Worm (Caenorhabditis elegans) whole organism, early embryonic: ENCODE results near the gene srh-33.

Experiments
- B0310.2 ChIP-seq: sonication (generic microtip); optimal IDR thresholded peaks from 2 replicates; lab custom pipeline; 2016; ENCODE audit warnings: mild to moderate bottlenecking, missing genetic modification characterization, missing compliant biosample characterization
- F13C5.2 ChIP-seq: sonication (generic microtip); optimal IDR thresholded peaks from 2 replicates; lab custom pipeline; 2017; ENCODE audit warnings: mild to moderate bottlenecking, missing genetic modification characterization, inconsistent platforms, missing compliant biosample characterization
- ama-1 ChIP-seq: fragments of 150-350 bp; optimal IDR thresholded peaks from 2 replicates; lab custom pipeline; 2014
- ceh-13 ChIP-seq: fragments of 200-800 bp; sonication (Bioruptor generic); optimal IDR thresholded peaks from 2 replicates; lab custom pipeline; 2018; ENCODE audit warnings: mild to moderate bottlenecking, missing genetic modification characterization, missing compliant biosample characterization
- ceh-36 ChIP-seq: sonication (generic microtip); optimal IDR thresholded peaks from 2 replicates; lab custom pipeline; 2016; ENCODE audit warnings: missing genetic modification characterization, inconsistent platforms, missing compliant biosample characterization
- ets-7 ChIP-seq: sonication (generic microtip); optimal IDR thresholded peaks from 2 replicates; lab custom pipeline; 2016; ENCODE audit warnings: missing genotype, missing genetic modification characterization, missing compliant biosample characterization
- flt-1 ChIP-seq: fragments of 200-800 bp; sonication (Bioruptor generic); IDR thresholded peaks from 2 replicates; pipeline ENCODE4 v1.3.6; 2022; ENCODE audit warnings: missing genetic modification characterization, missing compliant biosample characterization
- hmg-4 ChIP-seq: fragments of 200-800 bp; sonication (Bioruptor generic); optimal IDR thresholded peaks from 2 replicates; lab custom pipeline; 2018; ENCODE audit warnings: mild to moderate bottlenecking, missing genetic modification characterization, missing compliant biosample characterization
- pes-1 ChIP-seq: fragments of 200-800 bp; sonication (Bioruptor generic); IDR thresholded peaks from 2 replicates; pipeline ENCODE4 v1.3.6; 2022; ENCODE audit warnings: missing genetic modification reagents, missing genetic modification characterization, missing compliant biosample characterization
- tbx-37 ChIP-seq: fragments of 200-800 bp; sonication (Bioruptor generic); conservative IDR thresholded peaks from 2 replicates; pipeline ENCODE4 v1.3.6; 2022; ENCODE audit warnings: missing genetic modification reagents, missing genetic modification characterization, missing compliant biosample characterization
- tra-4 ChIP-seq: sonication (generic microtip); optimal IDR thresholded peaks from 2 replicates; lab custom pipeline; 2017; ENCODE audit warnings: missing genetic modification characterization, missing compliant biosample characterization

DNA sequence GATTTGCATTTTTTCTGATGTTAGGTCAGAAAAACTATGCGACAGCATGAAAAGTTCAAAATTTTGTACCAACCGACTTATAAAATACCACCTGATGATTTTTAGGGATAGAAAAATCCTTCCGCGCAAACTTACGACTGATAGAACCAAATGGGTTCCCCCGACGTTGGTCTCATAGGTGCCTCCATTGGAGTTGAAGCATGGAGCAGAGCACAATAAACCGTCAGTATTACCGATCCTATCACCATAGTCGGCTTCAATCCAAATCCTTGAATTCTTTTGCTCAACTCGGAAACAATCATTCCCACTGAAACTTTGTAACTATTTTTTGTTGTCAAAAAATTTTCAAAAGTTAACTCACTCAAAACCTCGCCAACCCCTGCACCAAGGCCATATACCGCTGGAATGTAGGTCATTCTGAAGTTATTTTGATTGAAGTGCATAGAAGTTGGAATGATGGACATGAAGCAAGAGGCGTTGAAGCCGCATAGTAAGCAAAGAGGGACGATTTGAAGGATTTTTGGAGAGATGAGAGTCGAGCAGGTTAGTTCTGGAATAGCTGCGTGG is 3.8 kb downstream of the srh-33 start:
- TF ChIP-seq ama-1 (lab: Kevin White, UChicago) (no peak), flt-1 (GFP tag; lab: Robert Waterston, UW) (no peak), B0310.2 (tag; lab: Kevin White, UChicago) (no peak), ceh-36 (no peak), pes-1 (GFP tag; lab: Robert Waterston, UW) (no peak), hmg-4 (no peak), ceh-13 (GFP tag; lab: Kevin White, UChicago) (no peak), ets-7 (tag; lab: Kevin White, UChicago) (no peak), F13C5.2 (tag; lab: Kevin White, UChicago) (no peak), tra-4 (tag; lab: Kevin White, UChicago) (no peak), tbx-37 (GFP tag; lab: Robert Waterston, UW) (no peak)
